Worm (Caenorhabditis elegans): ENCODE measurements around the gene C08E8.9.

DNA sequence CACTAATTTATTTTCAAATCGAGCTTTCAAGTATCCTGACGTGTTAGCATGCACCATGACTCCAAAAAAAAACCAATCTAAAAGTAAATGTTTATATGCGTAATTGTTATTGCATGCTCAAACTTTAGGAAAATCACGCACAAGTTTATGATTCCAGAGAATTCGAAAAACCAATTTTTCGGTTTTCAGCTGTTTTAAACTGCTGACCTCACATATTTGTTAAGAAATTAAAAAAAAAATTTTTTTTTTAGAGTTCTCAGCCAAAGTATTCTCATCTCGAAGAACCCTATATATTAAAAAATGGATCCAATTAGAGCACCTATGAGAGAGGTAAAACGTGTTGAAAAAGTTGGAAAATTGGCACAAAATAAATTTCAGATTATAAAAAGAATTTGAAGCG, 9.5 kb downstream of the C08E8.9 start, which contains the start of gene Y51A2B.2:
- no peak for TF ChIP-seq nhr-76 (tag; optimal IDR thresholded peaks at IDR 0.05)
- TF ChIP-seq sea-2 (GFP tag; optimal IDR thresholded peaks at IDR 0.05): no peak
- no peak for TF ChIP-seq nhr-11 (tag; optimal IDR thresholded peaks at IDR 0.05)
- TF ChIP-seq daf-12 (tag; optimal IDR thresholded peaks at IDR 0.05): no peak
- no peak for TF ChIP-seq eor-1 (tag; optimal IDR thresholded peaks at IDR 0.05)
- TF ChIP-seq pqm-1 (tag; optimal IDR thresholded peaks at IDR 0.05): no peak
- TF ChIP-seq nfya-1 (tag; optimal IDR thresholded peaks at IDR 0.05; ENCODE audit: insufficient read depth): no peak

Data from whole organism, L3 larva.